Fruit fly (Drosophila melanogaster) whole organism, embryonic: ENCODE data around the gene CG12206.

Experiments used
- ATbp ChIP-seq: fragments of 200-800 bp; sonication (Bioruptor generic); optimal IDR thresholded peaks from 2 replicates; lab custom pipeline; 2017; ENCODE audit warnings: missing biosample characterization, mild to moderate bottlenecking, missing genetic modification characterization, missing genetic modification reagents
- Adf1 ChIP-seq: fragments of 200-800 bp; sonication (Bioruptor generic); IDR thresholded peaks from 2 replicates; pipeline ENCODE4 v1.3.6; 2022; ENCODE audit warnings: missing biosample characterization, missing genetic modification characterization
- B-H2 ChIP-seq: fragments of 200-800 bp; sonication (Bioruptor generic); optimal IDR thresholded peaks from 2 replicates; lab custom pipeline; 2018; ENCODE audit warnings: missing biosample characterization, mild to moderate bottlenecking, missing genetic modification characterization
- BEAF-32 ChIP-seq: fragments of 200-800 bp; sonication (Bioruptor generic); optimal IDR thresholded peaks from 3 replicates; lab custom pipeline; 2017; ENCODE audit warnings: missing biosample characterization, missing genetic modification characterization, mild to moderate bottlenecking, moderate library complexity, missing genetic modification reagents
- CG10321 ChIP-seq: fragments of 200-800 bp; sonication (Bioruptor generic); IDR thresholded peaks from 2 replicates; pipeline ENCODE4 v1.3.6; 2022; ENCODE audit warnings: missing biosample characterization, missing genetic modification characterization
- CG12104 ChIP-seq: fragments of 200-800 bp; sonication (Bioruptor generic); optimal IDR thresholded peaks from 3 replicates; lab custom pipeline; 2016; ENCODE audit warnings: missing biosample characterization, missing genetic modification characterization
- CG12769 ChIP-seq: fragments of 200-800 bp; sonication (Bioruptor generic); optimal IDR thresholded peaks from 2 replicates; lab custom pipeline; 2019; ENCODE audit warnings: missing biosample characterization, mild to moderate bottlenecking, missing genetic modification characterization, moderate library complexity
- CG12942 ChIP-seq: fragments of 200-800 bp; sonication (Bioruptor generic); optimal IDR thresholded peaks from 3 replicates; lab custom pipeline; 2016; ENCODE audit warnings: missing biosample characterization, missing genetic modification characterization
- CG13624 ChIP-seq: fragments of 200-800 bp; sonication (Bioruptor generic); optimal IDR thresholded peaks from 2 replicates; lab custom pipeline; 2016; ENCODE audit warnings: missing biosample characterization, missing genetic modification characterization
- CG14860 ChIP-seq: fragments of 200-800 bp; sonication (Bioruptor generic); IDR thresholded peaks from 3 replicates; pipeline ENCODE4 v1.3.6; 2022; ENCODE audit warnings: missing biosample characterization, missing genetic modification characterization; ENCODE audit not compliant: partially characterized antibody
- CG15479 ChIP-seq: fragments of 200-800 bp; sonication (Bioruptor generic); optimal IDR thresholded peaks from 3 replicates; lab custom pipeline; 2019; ENCODE audit warnings: missing biosample characterization, mild to moderate bottlenecking, missing genetic modification characterization, moderate library complexity
- CG15601 ChIP-seq: fragments of 200-800 bp; sonication (Bioruptor generic); optimal IDR thresholded peaks from 3 replicates; lab custom pipeline; 2019; ENCODE audit warnings: missing biosample characterization, mild to moderate bottlenecking, missing genetic modification characterization, moderate library complexity
- CG18599 ChIP-seq: fragments of 200-800 bp; sonication (Bioruptor generic); optimal IDR thresholded peaks from 3 replicates; lab custom pipeline; 2017; ENCODE audit warnings: missing biosample characterization, missing genetic modification characterization, mild to moderate bottlenecking, moderate library complexity, missing genetic modification reagents
- CG32772 ChIP-seq: fragments of 200-800 bp; sonication (Bioruptor generic); IDR thresholded peaks from 2 replicates; pipeline ENCODE4 v1.3.6; 2022; ENCODE audit warnings: missing biosample characterization, missing genetic modification characterization
- CG33213 ChIP-seq: fragments of 200-800 bp; sonication (Bioruptor generic); optimal IDR thresholded peaks from 3 replicates; lab custom pipeline; 2016; ENCODE audit warnings: missing biosample characterization, missing genetic modification characterization
- CG4360 ChIP-seq: fragments of 200-800 bp; sonication (Bioruptor generic); IDR thresholded peaks from 2 replicates; pipeline ENCODE4 v1.3.6; 2022; ENCODE audit warnings: missing biosample characterization, missing genetic modification characterization
- CG43689 ChIP-seq: fragments of 200-800 bp; sonication (Bioruptor generic); IDR thresholded peaks from 2 replicates; pipeline ENCODE4 v1.3.6; 2022; ENCODE audit warnings: missing biosample characterization, missing genetic modification characterization
- CG8359 ChIP-seq: fragments of 200-800 bp; sonication (Bioruptor generic); optimal IDR thresholded peaks from 2 replicates; lab custom pipeline; 2017; ENCODE audit warnings: missing biosample characterization, mild to moderate bottlenecking, missing genetic modification characterization, borderline replicate concordance
- CG8924 ChIP-seq: fragments of 200-800 bp; optimal IDR thresholded peaks from 3 replicates; lab custom pipeline; 2019; ENCODE audit warnings: missing biosample characterization, mild to moderate bottlenecking, missing genetic modification characterization, moderate library complexity
- CG9876 ChIP-seq: fragments of 200-800 bp; sonication (Bioruptor generic); optimal IDR thresholded peaks from 2 replicates; lab custom pipeline; 2016; ENCODE audit warnings: missing biosample characterization, missing genetic modification characterization
- Dbx ChIP-seq: fragments of 200-800 bp; sonication (Bioruptor generic); IDR thresholded peaks from 3 replicates; pipeline ENCODE4 v1.3.6; 2022; ENCODE audit warnings: missing biosample characterization, missing genetic modification characterization
- HLHmδ ChIP-seq: fragments of 200-800 bp; sonication (Bioruptor generic); optimal IDR thresholded peaks from 2 replicates; lab custom pipeline; 2018; ENCODE audit warnings: missing biosample characterization, mild to moderate bottlenecking, missing genetic modification characterization, moderate library complexity
- Hmr ChIP-seq: fragments of 200-800 bp; sonication (Bioruptor generic); optimal IDR thresholded peaks from 3 replicates; lab custom pipeline; 2017; ENCODE audit warnings: mild to moderate bottlenecking, missing biosample characterization, missing genetic modification reagents, missing genetic modification characterization
- Kr ChIP-seq: fragments of 200-800 bp; sonication (Bioruptor generic); optimal IDR thresholded peaks from 2 replicates; lab custom pipeline; 2017; ENCODE audit warnings: missing biosample characterization, mild to moderate bottlenecking, missing genetic modification characterization
- PHDP ChIP-seq: fragments of 200-800 bp; sonication (Bioruptor generic); optimal IDR thresholded peaks from 3 replicates; lab custom pipeline; 2018; ENCODE audit warnings: missing biosample characterization, mild to moderate bottlenecking, missing genetic modification characterization, moderate library complexity
- Taf1 ChIP-seq: fragments of 200-800 bp; sonication (Bioruptor generic); IDR thresholded peaks from 2 replicates; pipeline ENCODE4 v1.3.6; 2022; ENCODE audit warnings: missing biosample characterization, missing genetic modification characterization
- ara ChIP-seq: fragments of 200-800 bp; sonication (Bioruptor generic); IDR thresholded peaks from 2 replicates; pipeline ENCODE4 v1.3.6; 2022; ENCODE audit warnings: missing biosample characterization, missing genetic modification characterization
- caup ChIP-seq: fragments of 200-800 bp; sonication (Bioruptor generic); optimal IDR thresholded peaks from 3 replicates; lab custom pipeline; 2017; ENCODE audit warnings: missing biosample characterization, mild to moderate bottlenecking, missing genetic modification characterization, moderate library complexity; ENCODE audit not compliant: severe bottlenecking
- ci ChIP-seq: fragments of 200-800 bp; sonication (Bioruptor generic); IDR thresholded peaks from 3 replicates; pipeline ENCODE4 v1.3.6; 2022; ENCODE audit warnings: missing biosample characterization, missing genetic modification characterization
- corto ChIP-seq: fragments of 200-800 bp; sonication (Bioruptor generic); optimal IDR thresholded peaks from 2 replicates; lab custom pipeline; 2016; ENCODE audit warnings: missing biosample characterization, mild to moderate bottlenecking, missing genetic modification characterization, moderate library complexity
- crp ChIP-seq, 2 experiments: fragments of 200-800 bp; sonication (Bioruptor generic); optimal IDR thresholded peaks; 2 replicates in 1 of 2; 3 replicates in 1 of 2; lab custom pipeline; 2017; ENCODE audit warnings: missing biosample characterization in 2 of 2, missing genetic modification characterization in 2 of 2, mild to moderate bottlenecking in 1 of 2, moderate library complexity in 1 of 2
- dati ChIP-seq: fragments of 200-800 bp; sonication (Bioruptor generic); IDR thresholded peaks from 2 replicates; pipeline ENCODE4 v1.3.6; 2022; ENCODE audit warnings: missing biosample characterization, missing genetic modification characterization
- dpn ChIP-seq, 2 experiments: fragments of 200-800 bp; sonication (Bioruptor generic); optimal IDR thresholded peaks; 3 replicates each; lab custom pipeline; 2016; ENCODE audit warnings: missing biosample characterization in 2 of 2, missing genetic modification characterization in 2 of 2
- ems ChIP-seq: fragments of 200-800 bp; sonication (Bioruptor generic); optimal IDR thresholded peaks from 3 replicates; lab custom pipeline; 2016; ENCODE audit warnings: missing biosample characterization, missing genetic modification characterization
- eve ChIP-seq, 2 experiments: fragments of >200 bp; optimal IDR thresholded peaks; 2 replicates each; lab custom pipeline; 2017; ENCODE audit warnings: missing biosample characterization in 2 of 2, missing genetic modification characterization in 2 of 2
- ewg ChIP-seq: fragments of 200-800 bp; sonication (Bioruptor generic); optimal IDR thresholded peaks from 3 replicates; lab custom pipeline; 2017; ENCODE audit warnings: mild to moderate bottlenecking, missing biosample characterization, missing genetic modification reagents, missing genetic modification characterization
- eyg ChIP-seq: fragments of 200-800 bp; sonication (Bioruptor generic); optimal IDR thresholded peaks from 3 replicates; lab custom pipeline; 2016; ENCODE audit warnings: missing biosample characterization, missing genetic modification characterization
- fd3F ChIP-seq: fragments of 200-800 bp; sonication (Bioruptor generic); optimal IDR thresholded peaks from 2 replicates; lab custom pipeline; 2018; ENCODE audit warnings: missing biosample characterization, mild to moderate bottlenecking, missing genetic modification characterization, moderate library complexity
- fd96Cb ChIP-seq: fragments of 200-800 bp; sonication (Bioruptor generic); optimal IDR thresholded peaks from 2 replicates; lab custom pipeline; 2018; ENCODE audit warnings: missing biosample characterization, mild to moderate bottlenecking, missing genetic modification characterization, moderate library complexity
- gcm ChIP-seq: fragments of 200-800 bp; sonication (Bioruptor generic); optimal IDR thresholded peaks from 2 replicates; lab custom pipeline; 2019; ENCODE audit warnings: missing biosample characterization, mild to moderate bottlenecking, missing genetic modification characterization, moderate library complexity
- gsb-n ChIP-seq: fragments of 200-800 bp; sonication (Bioruptor generic); optimal IDR thresholded peaks from 3 replicates; lab custom pipeline; 2018; ENCODE audit warnings: missing biosample characterization, mild to moderate bottlenecking, missing genetic modification characterization
- ham ChIP-seq: fragments of 200-800 bp; sonication (Bioruptor generic); IDR thresholded peaks from 2 replicates; pipeline ENCODE4 v1.3.6; 2022; ENCODE audit warnings: missing biosample characterization, missing genetic modification characterization
- luna ChIP-seq: fragments of 200-800 bp; sonication (Bioruptor generic); optimal IDR thresholded peaks from 2 replicates; lab custom pipeline; 2016; ENCODE audit warnings: missing biosample characterization, missing genetic modification characterization
- pho ChIP-seq: fragments of 200-800 bp; sonication (Bioruptor generic); optimal IDR thresholded peaks from 2 replicates; lab custom pipeline; 2016; ENCODE audit warnings: missing biosample characterization, missing genetic modification characterization
- pzg ChIP-seq: fragments of 200-800 bp; sonication (Bioruptor generic); optimal IDR thresholded peaks from 3 replicates; lab custom pipeline; 2018; ENCODE audit warnings: missing biosample characterization, mild to moderate bottlenecking, missing genetic modification characterization, moderate library complexity
- salm ChIP-seq: fragments of 200-800 bp; sonication (Bioruptor generic); optimal IDR thresholded peaks from 2 replicates; lab custom pipeline; 2018; ENCODE audit warnings: missing biosample characterization, mild to moderate bottlenecking, missing genetic modification characterization
- sr ChIP-seq: fragments of 200-800 bp; sonication (Bioruptor generic); IDR thresholded peaks from 3 replicates; pipeline ENCODE4 v1.3.6; 2022; ENCODE audit warnings: missing biosample characterization, missing genetic modification characterization
- tgo ChIP-seq: fragments of 200-800 bp; sonication (Bioruptor generic); IDR thresholded peaks from 3 replicates; pipeline ENCODE4 v1.3.6; 2022; ENCODE audit warnings: missing biosample characterization, missing genetic modification characterization
- toy ChIP-seq: fragments of 200-800 bp; sonication (Bioruptor generic); IDR thresholded peaks from 2 replicates; pipeline ENCODE4 v1.3.6; 2022; ENCODE audit warnings: missing biosample characterization, missing genetic modification characterization
- ttk ChIP-seq: fragments of 200-800 bp; sonication (Bioruptor generic); IDR thresholded peaks from 2 replicates; pipeline ENCODE4 v2.1.2; 2022; ENCODE audit warnings: missing biosample characterization, missing genetic modification characterization

The CG12206 gene

DNA sequence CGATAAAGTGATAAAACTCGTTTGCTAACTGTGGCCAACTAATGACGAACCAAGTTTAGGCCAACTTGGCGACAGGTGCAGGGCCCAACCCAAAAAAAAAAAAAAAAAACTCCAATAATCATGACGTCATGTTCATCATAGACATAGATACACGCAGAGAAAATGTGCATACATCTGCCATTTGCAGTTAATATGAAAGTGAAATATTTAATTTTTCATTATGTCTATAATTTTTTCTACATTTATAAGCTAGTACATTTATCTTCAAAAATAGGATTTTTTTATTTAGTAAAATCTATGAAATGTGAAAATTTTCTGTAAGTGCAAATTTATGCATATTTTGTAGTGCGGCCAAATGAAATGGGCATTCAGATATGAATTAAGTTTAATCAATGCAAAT, 42.7 kb downstream of the CG12206 start (continued):
- TF ChIP-seq pzg (GFP tag; lab: Kevin White, UChicago) (no peak), Kr (GFP tag; lab: Kevin White, UChicago) (no peak), B-H2 (GFP tag; lab: Kevin White, UChicago) (peak; percentile 33), ham (GFP tag; lab: Robert Waterston, UW) (no peak), Hmr (peak; percentile 58), CG43689 (GFP tag; lab: Robert Waterston, UW) (peak; percentile 38), CG12942 (GFP tag; lab: Kevin White, UChicago) (peak; percentile 47), CG15601 (tag; lab: Kevin White, UChicago) (peak; percentile 35), dpn (GFP tag; optimal IDR thresholded peaks at IDR 0.05; lab: Kevin White, UChicago) (peak; percentile 3 to 56), CG33213 (GFP tag; lab: Kevin White, UChicago) (no peak), Dbx (0 out of 3 replicates have a peak, but pooled peaks have one; percentile 40), pho (peak; percentile 39), ci (GFP tag; lab: Robert Waterston, UW) (peak; percentile 86), caup (peak; percentile 27), fd96Cb (tag; lab: Kevin White, UChicago) (peak; percentile 58), salm (tag; lab: Kevin White, UChicago) (peak; percentile 31), ATbp (GFP tag; lab: Kevin White, UChicago) (peak; percentile 49), ems (GFP tag; lab: Kevin White, UChicago) (peak; percentile 25), tgo (GFP tag; lab: Robert Waterston, UW) (peak; percentile 84), CG18599 (GFP tag; lab: Kevin White, UChicago) (peak; percentile 6), Taf1 (0 out of 2 replicates have a peak, but pooled peaks have one; percentile 23), CG8359 (GFP tag; lab: Kevin White, UChicago) (no peak), CG9876 (no peak), HLHmδ (GFP tag; lab: Kevin White, UChicago) (no peak), CG8924 (tag; lab: Kevin White, UChicago) (peak; percentile 74), CG4360 (0 out of 2 replicates have a peak, but pooled peaks have one; percentile 27), ara (GFP tag; lab: Robert Waterston, UW) (peak; percentile 66; the same call in 1 of the 2 replicates), CG13624 (GFP tag; lab: Kevin White, UChicago) (peak; percentile 26), eve (GFP tag; optimal IDR thresholded peaks at IDR 0.05; lab: Kevin White, UChicago) (peak in 1 of 2 experiments; percentile 60), CG12104 (GFP tag; lab: Kevin White, UChicago) (peak; percentile 18), PHDP (tag; lab: Kevin White, UChicago) (peak; percentile 77), crp (GFP tag; optimal IDR thresholded peaks at IDR 0.05; lab: Kevin White, UChicago) (no peak), eyg (GFP tag; lab: Kevin White, UChicago) (no peak), luna (no peak), CG10321 (GFP tag; lab: Robert Waterston, UW) (peak; percentile 48; the same call in 1 of the 2 replicates), CG32772 (peak; percentile 82), toy (peak; percentile 15; the same call in 1 of the 2 replicates), CG14860 (GFP tag; lab: Robert Waterston, UW) (no peak), gsb-n (tag; lab: Kevin White, UChicago) (peak; percentile 38), BEAF-32 (no peak), ttk (GFP tag; lab: Robert Waterston, UW) (peak; percentile 80), fd3F (GFP tag; lab: Kevin White, UChicago) (peak; percentile 60), dati (no peak), CG12769 (peak; percentile 1), sr (GFP tag; lab: Robert Waterston, UW) (peak; percentile 24; the same call in 1 of the 3 replicates), CG15479 (GFP tag; lab: Kevin White, UChicago) (no peak), Adf1 (GFP tag; lab: Robert Waterston, UW) (no peak), corto (no peak), gcm (peak; percentile 46), ewg (peak; percentile 9)
